Worm (Caenorhabditis elegans): Measurements from ENCODE around the gene C18D11.3.

- TF ChIP-seq ets-5 (GFP tag; IDR thresholded peaks at IDR 0.05) (no peak), lin-15B (tag; optimal IDR thresholded peaks at IDR 0.05) (no peak), mdl-1 (tag; optimal IDR thresholded peaks at IDR 0.05) (no peak), fkh-8 (tag; optimal IDR thresholded peaks at IDR 0.05) (no peak), vab-15 (tag; optimal IDR thresholded peaks at IDR 0.05) (no peak), nhr-76 (tag; optimal IDR thresholded peaks at IDR 0.05) (no peak), elt-3 (tag; optimal IDR thresholded peaks at IDR 0.05) (no peak), C04F5.9 (tag; optimal IDR thresholded peaks at IDR 0.05) (no peak)
These were observed 11.5 kb downstream of the C18D11.3 start for ce11 chrIII:11834783-11835182.
